Worm (Caenorhabditis elegans) whole organism, L1 larva: ENCODE measurements around the gene ttc-4.

Experiments
- Y116A8C.19 ChIP-seq: sonication (generic microtip); optimal IDR thresholded peaks from 2 replicates; lab custom pipeline; 2016; ENCODE audit warnings: missing compliant biosample characterization, missing genetic modification characterization, borderline replicate concordance
- aha-1 ChIP-seq: fragments of 150-350 bp; optimal IDR thresholded peaks from 2 replicates; lab custom pipeline; 2014; ENCODE audit warnings: missing biosample characterization, missing genetic modification characterization
- ceh-63 ChIP-seq: fragments of 200-800 bp; sonication (Bioruptor generic); optimal IDR thresholded peaks from 2 replicates; lab custom pipeline; 2018; ENCODE audit warnings: mild to moderate bottlenecking, missing genetic modification characterization, missing compliant biosample characterization
- dsc-1 ChIP-seq: sonication (generic microtip); optimal IDR thresholded peaks from 2 replicates; lab custom pipeline; 2016; ENCODE audit warnings: mild to moderate bottlenecking, missing genetic modification characterization, missing compliant biosample characterization
- efl-1 ChIP-seq, 4 experiments: fragments of 150-350 bp; optimal IDR thresholded peaks in 3 of 4; peaks in 1 of 4; 1 replicate in 1 of 4; 2 replicates in 3 of 4; lab custom pipeline; 2014; ENCODE audit warnings: missing biosample characterization in 2 of 4, missing genetic modification characterization in 2 of 4, missing genetic modification reagents in 2 of 4
- elt-2 ChIP-seq: sonication (generic microtip); optimal IDR thresholded peaks from 2 replicates; lab custom pipeline; 2016; ENCODE audit warnings: missing genetic modification characterization, mild to moderate bottlenecking, inconsistent platforms, missing compliant biosample characterization, missing genetic modification reagents
- ets-5 ChIP-seq: fragments of 200-800 bp; sonication (Bioruptor generic); IDR thresholded peaks from 2 replicates; pipeline ENCODE4 v1.3.6; 2022; ENCODE audit warnings: missing genetic modification characterization, missing compliant biosample characterization
- fkh-4 ChIP-seq: sonication (generic microtip); optimal IDR thresholded peaks from 2 replicates; lab custom pipeline; 2016; ENCODE audit warnings: missing compliant biosample characterization, missing genetic modification characterization, borderline replicate concordance
- fkh-8 ChIP-seq: sonication (generic microtip); optimal IDR thresholded peaks from 2 replicates; lab custom pipeline; 2016; ENCODE audit warnings: mild to moderate bottlenecking, missing genetic modification characterization, missing compliant biosample characterization
- grh-1 ChIP-seq: fragments of 200-800 bp; sonication (Bioruptor generic); IDR thresholded peaks from 2 replicates; pipeline ENCODE4 v1.3.6; 2022; ENCODE audit warnings: missing genetic modification reagents, missing genetic modification characterization, missing compliant biosample characterization
- hpl-2 ChIP-seq: fragments of 150-350 bp; optimal IDR thresholded peaks from 2 replicates; lab custom pipeline; 2014; ENCODE audit warnings: missing biosample characterization, missing genetic modification reagents, missing genetic modification characterization
- irx-1 ChIP-seq: sonication (generic microtip); optimal IDR thresholded peaks from 2 replicates; lab custom pipeline; 2016; ENCODE audit warnings: missing genetic modification characterization, missing compliant biosample characterization
- jun-1 ChIP-seq: fragments of 150-350 bp; optimal IDR thresholded peaks from 2 replicates; lab custom pipeline; 2014; ENCODE audit warnings: missing biosample characterization, missing genetic modification reagents, missing genetic modification characterization
- lin-14 ChIP-seq: fragments of 200-800 bp; sonication (Bioruptor generic); optimal IDR thresholded peaks from 2 replicates; lab custom pipeline; 2018; ENCODE audit warnings: mild to moderate bottlenecking, missing genetic modification characterization, moderate library complexity, missing compliant biosample characterization
- lsy-2 ChIP-seq, 2 experiments: fragments of 150-350 bp; optimal IDR thresholded peaks; 2 replicates each; lab custom pipeline; 2014; ENCODE audit warnings: missing biosample characterization in 2 of 2, missing genetic modification characterization in 2 of 2
- mef-2 ChIP-seq: fragments of 150-350 bp; optimal IDR thresholded peaks from 2 replicates; lab custom pipeline; 2014; ENCODE audit warnings: missing biosample characterization, missing genetic modification characterization
- mep-1 ChIP-seq: fragments of 150-350 bp; optimal IDR thresholded peaks from 2 replicates; lab custom pipeline; 2014; ENCODE audit warnings: missing biosample characterization, missing genetic modification characterization
- nhr-12 ChIP-seq: sonication (generic microtip); optimal IDR thresholded peaks from 2 replicates; lab custom pipeline; 2017; ENCODE audit warnings: missing biosample characterization, missing genetic modification characterization
- nhr-19 ChIP-seq: fragments of 200-800 bp; sonication (Bioruptor generic); conservative IDR thresholded peaks from 2 replicates; pipeline ENCODE4 v1.3.6; 2022; ENCODE audit warnings: missing genetic modification characterization, missing compliant biosample characterization
- nhr-20 ChIP-seq: sonication (generic microtip); optimal IDR thresholded peaks from 2 replicates; lab custom pipeline; 2016; ENCODE audit warnings: mild to moderate bottlenecking, missing genetic modification characterization, missing compliant biosample characterization
- nhr-237 ChIP-seq: fragments of 150-350 bp; optimal IDR thresholded peaks from 2 replicates; lab custom pipeline; 2014; ENCODE audit warnings: missing biosample characterization, missing genetic modification characterization
- nhr-28 ChIP-seq: fragments of 150-350 bp; optimal IDR thresholded peaks from 2 replicates; lab custom pipeline; 2014; ENCODE audit warnings: missing biosample characterization, missing genetic modification characterization
- nhr-85 ChIP-seq: sonication (generic microtip); peaks from one replicate; lab custom pipeline; 2016; ENCODE audit warnings: missing genetic modification characterization, inconsistent platforms, missing compliant biosample characterization
- nhr-90 ChIP-seq: sonication (generic microtip); optimal IDR thresholded peaks from 2 replicates; lab custom pipeline; 2016; ENCODE audit warnings: mild to moderate bottlenecking, missing genetic modification characterization, missing compliant biosample characterization; ENCODE audit not compliant: poor library complexity
- pag-3 ChIP-seq: sonication (generic microtip); optimal IDR thresholded peaks from 2 replicates; lab custom pipeline; 2017; ENCODE audit warnings: missing genetic modification characterization, mild to moderate bottlenecking, missing compliant biosample characterization, antibody characterized with exemption, borderline replicate concordance; ENCODE audit not compliant: insufficient read depth
- snu-23 ChIP-seq: sonication (generic microtip); optimal IDR thresholded peaks from 2 replicates; lab custom pipeline; 2016; ENCODE audit warnings: missing genetic modification characterization, missing compliant biosample characterization
- sox-4 ChIP-seq: sonication (generic microtip); optimal IDR thresholded peaks from 2 replicates; lab custom pipeline; 2016; ENCODE audit warnings: missing genetic modification characterization, missing compliant biosample characterization
- sptf-1 ChIP-seq: fragments of 150-350 bp; optimal IDR thresholded peaks from 2 replicates; lab custom pipeline; 2014; ENCODE audit warnings: missing biosample characterization, missing genetic modification characterization
- swsn-7 ChIP-seq: sonication (generic microtip); optimal IDR thresholded peaks from 2 replicates; lab custom pipeline; 2016; ENCODE audit warnings: missing genetic modification characterization, missing compliant biosample characterization
- tbx-2 ChIP-seq: sonication (generic microtip); optimal IDR thresholded peaks from 2 replicates; lab custom pipeline; 2016; ENCODE audit warnings: missing genetic modification characterization, missing compliant biosample characterization
- vab-15 ChIP-seq: sonication (generic microtip); optimal IDR thresholded peaks from 2 replicates; lab custom pipeline; 2017; ENCODE audit warnings: missing genotype, mild to moderate bottlenecking, missing genetic modification characterization, missing compliant biosample characterization
- xbp-1 ChIP-seq: sonication (generic microtip); optimal IDR thresholded peaks from 2 replicates; lab custom pipeline; 2016; ENCODE audit warnings: missing genetic modification characterization, missing compliant biosample characterization
- zag-1 ChIP-seq: fragments of 150-350 bp; optimal IDR thresholded peaks from 2 replicates; lab custom pipeline; 2014; ENCODE audit warnings: missing biosample characterization, missing genetic modification characterization
- ztf-4 ChIP-seq: fragments of 150-350 bp; optimal IDR thresholded peaks from 2 replicates; lab custom pipeline; 2014; ENCODE audit warnings: missing biosample characterization, missing genetic modification characterization

The ttc-4 gene

DNA sequence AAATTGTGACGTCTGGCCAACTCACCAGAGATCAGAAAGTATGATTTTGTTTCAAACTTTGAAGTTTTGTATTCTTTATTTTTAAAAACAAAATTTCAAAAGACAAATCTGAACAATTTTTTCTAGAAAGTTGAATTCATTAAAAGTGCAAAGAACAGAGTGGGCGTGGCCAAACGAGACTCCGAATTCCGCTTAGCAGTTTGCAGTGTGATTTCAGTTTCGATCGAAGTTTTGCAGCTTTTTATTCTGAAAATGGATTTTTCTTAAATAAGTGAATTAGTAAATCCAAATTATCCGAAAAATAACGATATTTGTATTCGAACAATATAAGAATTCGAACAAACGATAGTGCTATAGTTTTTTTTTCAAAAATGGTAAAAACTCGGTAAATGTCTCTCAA, 38.9 kb downstream of the ttc-4 start (continued):
- TF ChIP-seq zag-1 (tag; lab: Kevin White, UChicago): no peak
- peak in 1 of 2 experiments; percentile 52 for TF ChIP-seq lsy-2 (tag; optimal IDR thresholded peaks at IDR 0.05; lab: Kevin White, UChicago)

- TF ChIP-seq Y116A8C.19 (tag; lab: Kevin White, UChicago) (no peak), fkh-8 (tag; lab: Kevin White, UChicago) (no peak), mep-1 (tag; lab: Kevin White, UChicago) (no peak), hpl-2 (no peak), nhr-237 (tag; lab: Kevin White, UChicago) (no peak), jun-1 (tag; lab: Kevin White, UChicago) (no peak), snu-23 (GFP tag; lab: Kevin White, UChicago) (no peak), aha-1 (tag; lab: Kevin White, UChicago) (no peak), sptf-1 (tag; lab: Kevin White, UChicago) (no peak), tbx-2 (no peak), vab-15 (tag; lab: Kevin White, UChicago) (no peak), ztf-4 (tag; lab: Kevin White, UChicago) (no peak), xbp-1 (tag; lab: Kevin White, UChicago) (no peak), nhr-12 (no peak), swsn-7 (tag; lab: Kevin White, UChicago) (no peak), pag-3 (tag; lab: Kevin White, UChicago) (no peak), nhr-28 (tag; lab: Kevin White, UChicago) (no peak)
Measured at ce11 chrII:5636826-5637225, 42.3 kb downstream of the ttc-4 start, which contains the start of gene F59E12.8. Gene F59E12.8 (minus strand): TSS chrII:5636926.

DNA sequence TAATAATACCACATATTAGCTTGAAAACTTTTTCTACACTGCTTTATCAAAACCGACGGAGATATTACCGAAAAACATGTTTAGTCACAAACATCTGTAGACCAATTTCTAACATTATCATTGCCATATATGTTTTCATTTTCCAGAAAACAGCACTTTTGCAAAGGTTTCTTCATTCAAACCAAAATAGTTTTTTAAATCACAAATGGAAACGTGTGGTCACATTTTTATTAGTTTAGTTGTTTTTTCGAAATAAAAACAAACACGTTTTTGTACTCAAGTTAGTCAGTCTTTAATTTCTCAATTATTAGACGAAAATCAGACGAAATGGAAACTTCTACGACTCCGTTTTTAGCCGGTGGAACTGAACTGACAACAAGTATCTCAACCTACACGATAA, 43.5 kb downstream of the ttc-4 start, which contains the start of gene F59E12.3:
TSS of gene F59E12.3 (plus strand) at position 301 of the 400 bp plus-strand sequence.
- no peak for TF ChIP-seq lin-14
- TF ChIP-seq nhr-90 (tag; lab: Kevin White, UChicago): no peak
- TF ChIP-seq nhr-20: no peak
- TF ChIP-seq nhr-85 (tag; lab: Kevin White, UChicago): peak; percentile 42

- TF ChIP-seq mef-2 (tag; lab: Kevin White, UChicago) (no peak), dsc-1 (tag; lab: Kevin White, UChicago) (no peak), jun-1 (tag; lab: Kevin White, UChicago) (no peak), nhr-90 (tag; lab: Kevin White, UChicago) (no peak), irx-1 (tag; lab: Kevin White, UChicago) (no peak), elt-2 (tag; lab: Kevin White, UChicago) (no peak), efl-1 (optimal IDR thresholded peaks at IDR 0.05; lab: Kevin White, UChicago) (no peak), efl-1 (GFP tag; optimal IDR thresholded peaks at IDR 0.05 in 1 of 2; lab: Kevin White, UChicago) (no peak), fkh-4 (tag; lab: Kevin White, UChicago) (no peak), ets-5 (GFP tag; lab: Robert Waterston, UW) (no peak), ceh-63 (GFP tag; lab: Kevin White, UChicago) (no peak), sox-4 (no peak)
Measured at ce11 chrII:5640362-5641079, 46.0 kb downstream of the ttc-4 start.

DNA sequence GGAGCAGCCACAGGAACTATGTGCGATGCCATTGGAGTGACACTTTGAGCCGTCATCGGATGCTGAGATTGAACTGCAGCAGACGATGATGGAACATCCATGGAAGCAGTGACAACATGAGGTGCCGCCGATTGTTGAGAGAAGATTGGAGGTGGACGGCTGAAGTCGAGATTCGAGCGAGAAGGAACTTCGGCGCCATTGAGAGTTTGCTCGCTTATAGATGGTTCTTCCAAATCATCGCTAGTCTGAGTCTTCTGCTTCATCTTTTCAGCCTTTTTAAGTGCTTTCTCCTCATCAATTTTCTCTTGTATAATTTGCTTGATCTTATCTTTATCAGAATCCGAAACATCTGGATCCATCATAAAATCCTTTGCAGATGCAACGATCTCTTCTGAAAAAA, 47.6 kb downstream of the ttc-4 start:
- TF ChIP-seq aha-1 (tag; lab: Kevin White, UChicago) (no peak), nhr-19 (GFP tag; lab: Robert Waterston, UW) (no peak), grh-1 (no peak), fkh-8 (tag; lab: Kevin White, UChicago) (no peak)
